Fruit fly (Drosophila melanogaster) whole organism, prepupa: ENCODE results near the gene fit.
A peak's percentile ranks its signal among the peaks of the same experiment; 100 is the strongest.

ENCODE experiments used
- Blimp-1 ChIP-seq: fragments of 200-800 bp; sonication (Bioruptor generic); optimal IDR thresholded peaks from 3 replicates; lab custom pipeline; 2017; ENCODE audit warnings: missing biosample characterization, missing genetic modification characterization, mild to moderate bottlenecking, moderate library complexity, missing genetic modification reagents
- CG10631 ChIP-seq: fragments of 200-800 bp; sonication (Bioruptor generic); optimal IDR thresholded peaks from 2 replicates; lab custom pipeline; 2016; ENCODE audit warnings: missing biosample characterization, missing genetic modification characterization
- CG10669 ChIP-seq: fragments of 200-800 bp; sonication (Bioruptor generic); optimal IDR thresholded peaks from 3 replicates; lab custom pipeline; 2018; ENCODE audit warnings: missing biosample characterization, mild to moderate bottlenecking, missing genetic modification characterization, moderate library complexity
- CG11294 ChIP-seq: fragments of 200-800 bp; sonication (Bioruptor generic); IDR thresholded peaks from 2 replicates; pipeline ENCODE4 v1.3.6; 2022; ENCODE audit warnings: missing biosample characterization, missing genetic modification characterization
- CG11902 ChIP-seq: fragments of 200-800 bp; sonication (Bioruptor generic); optimal IDR thresholded peaks from 3 replicates; lab custom pipeline; 2016; ENCODE audit warnings: missing biosample characterization, missing genetic modification characterization
- CG15336 ChIP-seq: fragments of 200-800 bp; sonication (Bioruptor generic); IDR thresholded peaks from 2 replicates; pipeline ENCODE4 v1.3.6; 2022; ENCODE audit warnings: missing biosample characterization, missing genetic modification characterization
- CG1621 ChIP-seq: fragments of 200-800 bp; sonication (Bioruptor generic); optimal IDR thresholded peaks from 3 replicates; lab custom pipeline; 2018; ENCODE audit warnings: missing biosample characterization, mild to moderate bottlenecking, missing genetic modification characterization
- CG16779 ChIP-seq: fragments of 200-800 bp; sonication (Bioruptor generic); optimal IDR thresholded peaks from 3 replicates; lab custom pipeline; 2017; ENCODE audit warnings: missing biosample characterization, mild to moderate bottlenecking, missing genetic modification characterization
- CG3032 ChIP-seq: fragments of 200-800 bp; optimal IDR thresholded peaks from 2 replicates; lab custom pipeline; 2019; ENCODE audit warnings: missing biosample characterization, mild to moderate bottlenecking, missing genetic modification characterization, moderate library complexity
- CG31627 ChIP-seq: fragments of 200-800 bp; sonication (Bioruptor generic); optimal IDR thresholded peaks from 3 replicates; lab custom pipeline; 2016; ENCODE audit warnings: missing biosample characterization, missing genetic modification characterization
- CG32006 ChIP-seq: fragments of 200-800 bp; sonication (Bioruptor generic); optimal IDR thresholded peaks from 3 replicates; lab custom pipeline; 2017; ENCODE audit warnings: missing biosample characterization, mild to moderate bottlenecking, missing genetic modification characterization
- CG4318 ChIP-seq: fragments of 200-800 bp; sonication (Bioruptor generic); optimal IDR thresholded peaks from 3 replicates; lab custom pipeline; 2017; ENCODE audit warnings: missing biosample characterization, mild to moderate bottlenecking, missing genetic modification characterization
- CG6163 ChIP-seq: fragments of 200-800 bp; sonication (Bioruptor generic); IDR thresholded peaks from 3 replicates; pipeline ENCODE4 v1.3.6; 2022; ENCODE audit warnings: missing biosample characterization, missing genetic modification characterization
- CG6276 ChIP-seq: fragments of 200-800 bp; sonication (Bioruptor generic); optimal IDR thresholded peaks from 2 replicates; lab custom pipeline; 2017; ENCODE audit warnings: missing biosample characterization, mild to moderate bottlenecking, missing genetic modification characterization
- CG6792 ChIP-seq: fragments of 200-800 bp; sonication (Bioruptor generic); optimal IDR thresholded peaks from 3 replicates; lab custom pipeline; 2016; ENCODE audit warnings: missing biosample characterization, missing genetic modification characterization
- CG6808 ChIP-seq: fragments of 200-800 bp; sonication (Bioruptor generic); optimal IDR thresholded peaks from 3 replicates; lab custom pipeline; 2017; ENCODE audit warnings: missing biosample characterization, missing genetic modification characterization, mild to moderate bottlenecking, moderate library complexity, missing genetic modification reagents
- CG6854 ChIP-seq: fragments of 200-800 bp; sonication (Bioruptor generic); optimal IDR thresholded peaks from 2 replicates; lab custom pipeline; 2017; ENCODE audit warnings: missing biosample characterization, mild to moderate bottlenecking, missing genetic modification characterization
- CG8119 ChIP-seq: fragments of 200-800 bp; sonication (Bioruptor generic); IDR thresholded peaks from 3 replicates; pipeline ENCODE4 v1.3.6; 2022; ENCODE audit warnings: missing biosample characterization, missing genetic modification characterization
- CG8319 ChIP-seq: fragments of 200-800 bp; sonication (Bioruptor generic); optimal IDR thresholded peaks from 3 replicates; lab custom pipeline; 2016; ENCODE audit warnings: missing biosample characterization, missing genetic modification characterization
- CG8632 ChIP-seq: fragments of 200-800 bp; sonication (Bioruptor generic); optimal IDR thresholded peaks from 3 replicates; lab custom pipeline; 2016; ENCODE audit warnings: missing biosample characterization, missing genetic modification characterization
- Eip75B ChIP-seq: fragments of 200-800 bp; sonication (Bioruptor generic); optimal IDR thresholded peaks from 3 replicates; lab custom pipeline; 2016; ENCODE audit warnings: missing biosample characterization, missing genetic modification characterization
- Eip78C ChIP-seq: fragments of 200-800 bp; sonication (Bioruptor generic); peaks from one replicate; lab custom pipeline; 2016; ENCODE audit warnings: missing biosample characterization, missing genetic modification characterization
- Eip93F ChIP-seq: fragments of 200-800 bp; sonication (Bioruptor generic); optimal IDR thresholded peaks from 2 replicates; lab custom pipeline; 2016; ENCODE audit warnings: missing biosample characterization, mild to moderate bottlenecking, missing genetic modification characterization
- Ets96B ChIP-seq: fragments of 200-800 bp; optimal IDR thresholded peaks from 2 replicates; lab custom pipeline; 2019; ENCODE audit warnings: missing biosample characterization, mild to moderate bottlenecking, missing genetic modification characterization, moderate library complexity
- Gug ChIP-seq: fragments of 200-800 bp; sonication (Bioruptor generic); IDR thresholded peaks from 2 replicates; pipeline ENCODE4 v1.3.6; 2022; ENCODE audit warnings: missing biosample characterization, missing genetic modification characterization
- Hr38 ChIP-seq: sonication (Bioruptor generic); optimal IDR thresholded peaks from 2 replicates; lab custom pipeline; 2016; ENCODE audit warnings: missing biosample characterization, missing genetic modification characterization
- Hr4 ChIP-seq: fragments of 200-800 bp; sonication (Bioruptor generic); optimal IDR thresholded peaks from 3 replicates; lab custom pipeline; 2016; ENCODE audit warnings: missing biosample characterization, missing genetic modification characterization
- Lpt ChIP-seq: fragments of 200-800 bp; sonication (Bioruptor generic); optimal IDR thresholded peaks from 3 replicates; lab custom pipeline; 2016; ENCODE audit warnings: missing biosample characterization, missing genetic modification characterization
- Met ChIP-seq: fragments of 200-800 bp; sonication (Bioruptor generic); optimal IDR thresholded peaks from 3 replicates; lab custom pipeline; 2016; ENCODE audit warnings: missing biosample characterization, missing genetic modification characterization
- OdsH ChIP-seq: fragments of 200-800 bp; sonication (Bioruptor generic); optimal IDR thresholded peaks from 3 replicates; lab custom pipeline; 2016; ENCODE audit warnings: missing biosample characterization, missing genetic modification characterization
- Smox ChIP-seq: fragments of 200-800 bp; sonication (Bioruptor generic); optimal IDR thresholded peaks from 3 replicates; lab custom pipeline; 2016; ENCODE audit warnings: missing biosample characterization, missing genetic modification characterization
- Sox102F ChIP-seq: fragments of 200-800 bp; sonication (Bioruptor generic); optimal IDR thresholded peaks from 2 replicates; lab custom pipeline; 2016; ENCODE audit warnings: missing biosample characterization, mild to moderate bottlenecking, missing genetic modification characterization
- Sox14 ChIP-seq: fragments of 200-800 bp; sonication (Bioruptor generic); optimal IDR thresholded peaks from 3 replicates; lab custom pipeline; 2016; ENCODE audit warnings: missing biosample characterization, missing genetic modification characterization
- achi ChIP-seq: fragments of 200-800 bp; sonication (Bioruptor generic); optimal IDR thresholded peaks from 3 replicates; lab custom pipeline; 2016; ENCODE audit warnings: missing biosample characterization, missing genetic modification characterization
- acj6 ChIP-seq: fragments of 200-800 bp; sonication (Bioruptor generic); optimal IDR thresholded peaks from 3 replicates; lab custom pipeline; 2016; ENCODE audit warnings: missing biosample characterization, missing genetic modification characterization
- cyc ChIP-seq: fragments of 200-800 bp; sonication (Bioruptor generic); optimal IDR thresholded peaks from 3 replicates; lab custom pipeline; 2016; ENCODE audit warnings: missing biosample characterization, missing genetic modification characterization
- dac ChIP-seq: fragments of 200-800 bp; sonication (Bioruptor generic); optimal IDR thresholded peaks from 2 replicates; lab custom pipeline; 2017; ENCODE audit warnings: missing biosample characterization, mild to moderate bottlenecking, missing genetic modification characterization
- dsx ChIP-seq: fragments of 200-800 bp; optimal IDR thresholded peaks from 3 replicates; lab custom pipeline; 2019; ENCODE audit warnings: missing biosample characterization, mild to moderate bottlenecking, missing genetic modification characterization, moderate library complexity; ENCODE audit not compliant: poor library complexity, severe bottlenecking
- esn ChIP-seq: fragments of 200-800 bp; sonication (Bioruptor generic); optimal IDR thresholded peaks from 2 replicates; lab custom pipeline; 2016; ENCODE audit warnings: missing biosample characterization, mild to moderate bottlenecking, missing genetic modification characterization, moderate library complexity
- fd59A ChIP-seq: fragments of 200-800 bp; sonication (Bioruptor generic); optimal IDR thresholded peaks from 2 replicates; lab custom pipeline; 2017; ENCODE audit warnings: missing biosample characterization, mild to moderate bottlenecking, missing genetic modification characterization, missing genetic modification reagents
- fd85E ChIP-seq: fragments of 200-800 bp; sonication (Bioruptor generic); optimal IDR thresholded peaks from 3 replicates; lab custom pipeline; 2016; ENCODE audit warnings: missing biosample characterization, missing genetic modification characterization
- fkh ChIP-seq: fragments of 200-800 bp; sonication (Bioruptor generic); optimal IDR thresholded peaks from 3 replicates; lab custom pipeline; 2017; ENCODE audit warnings: missing biosample characterization, mild to moderate bottlenecking, missing genetic modification characterization, moderate library complexity
- lz ChIP-seq: fragments of 200-800 bp; sonication (Bioruptor generic); optimal IDR thresholded peaks from 3 replicates; lab custom pipeline; 2016; ENCODE audit warnings: missing biosample characterization, missing genetic modification characterization
- net ChIP-seq: fragments of 200-800 bp; sonication (Bioruptor generic); optimal IDR thresholded peaks from 3 replicates; lab custom pipeline; 2016; ENCODE audit warnings: missing biosample characterization, missing genetic modification characterization
- pdm3 ChIP-seq: fragments of 200-800 bp; sonication (Bioruptor generic); optimal IDR thresholded peaks from 3 replicates; lab custom pipeline; 2016; ENCODE audit warnings: missing biosample characterization, missing genetic modification characterization
- topi ChIP-seq: fragments of 200-800 bp; sonication (Bioruptor generic); optimal IDR thresholded peaks from 3 replicates; lab custom pipeline; 2016; ENCODE audit warnings: missing biosample characterization, missing genetic modification characterization
- vri ChIP-seq: fragments of 200-800 bp; sonication (Bioruptor generic); optimal IDR thresholded peaks from 3 replicates; lab custom pipeline; 2016; ENCODE audit warnings: missing biosample characterization, mild to moderate bottlenecking, missing genetic modification characterization

fit gene

dm6 chr3R:21862137-21862850 is 22.0 kb downstream of the fit start (continued):
- TF ChIP-seq fd59A (GFP tag; lab: Kevin White, UChicago) (no peak), CG10631 (GFP tag; lab: Kevin White, UChicago) (peak; percentile 54), Lpt (GFP tag; lab: Kevin White, UChicago) (peak; percentile 88), esn (GFP tag; lab: Kevin White, UChicago) (peak; percentile 31), acj6 (GFP tag; lab: Kevin White, UChicago) (peak; percentile 43), CG1621 (tag; lab: Kevin White, UChicago) (no peak), Met (peak; percentile 29), net (GFP tag; lab: Kevin White, UChicago) (peak; percentile 80), Hr4 (GFP tag; lab: Kevin White, UChicago) (peak; percentile 96), lz (GFP tag; lab: Kevin White, UChicago) (peak; percentile 41), Sox102F (GFP tag; lab: Kevin White, UChicago) (peak; percentile 21), Eip75B (GFP tag; lab: Kevin White, UChicago) (peak; percentile 63), CG16779 (tag; lab: Kevin White, UChicago) (peak; percentile 61), Ets96B (tag; lab: Kevin White, UChicago) (no peak), CG6276 (GFP tag; lab: Kevin White, UChicago) (peak; percentile 93)
- TF ChIP-seq, all 60 proteins: peak for 37

dm6 chr3R:21859509-21859908 is 24.7 kb downstream of the fit start:
- peak; percentile 98 for TF ChIP-seq esn (GFP tag; lab: Kevin White, UChicago)
- TF ChIP-seq Eip93F (GFP tag; lab: Kevin White, UChicago): peak; percentile 93
- peak; percentile 98 for TF ChIP-seq Eip78C (GFP tag; lab: Kevin White, UChicago)
- TF ChIP-seq fkh (GFP tag; lab: Kevin White, UChicago): no peak
- TF ChIP-seq Hr38 (GFP tag; lab: Kevin White, UChicago): no peak
- peak; percentile 71 for TF ChIP-seq CG6808 (GFP tag; lab: Kevin White, UChicago)
- peak; percentile 91 for TF ChIP-seq vri (GFP tag; lab: Kevin White, UChicago)
- peak; percentile 94 for TF ChIP-seq CG6792
- peak; percentile 93 for TF ChIP-seq pdm3 (GFP tag; lab: Kevin White, UChicago)
- TF ChIP-seq dsx: peak; percentile 85
- peak; percentile 75 for TF ChIP-seq CG8319 (GFP tag; lab: Kevin White, UChicago)
- TF ChIP-seq CG11902 (GFP tag; lab: Kevin White, UChicago): peak; percentile 83
- TF ChIP-seq Ets96B (tag; lab: Kevin White, UChicago): peak; percentile 78
- TF ChIP-seq CG6276 (GFP tag; lab: Kevin White, UChicago): peak; percentile 78
- TF ChIP-seq Eip75B (GFP tag; lab: Kevin White, UChicago): peak; percentile 96
- TF ChIP-seq Blimp-1 (GFP tag; lab: Kevin White, UChicago): peak; percentile 80
- peak; percentile 53; the same call in 1 of the 2 replicates for TF ChIP-seq CG11294 (GFP tag; lab: Robert Waterston, UW)
- peak; percentile 69 for TF ChIP-seq Gug (GFP tag; lab: Robert Waterston, UW)
- peak; percentile 92 for TF ChIP-seq CG8632 (GFP tag; lab: Kevin White, UChicago)
- peak; percentile 96 for TF ChIP-seq Smox (GFP tag; lab: Kevin White, UChicago)
- peak; percentile 78 for TF ChIP-seq dac (GFP tag; lab: Kevin White, UChicago)
- peak; percentile 93 for TF ChIP-seq cyc
- peak; percentile 96 for TF ChIP-seq lz (GFP tag; lab: Kevin White, UChicago)
- peak; percentile 92 for TF ChIP-seq acj6 (GFP tag; lab: Kevin White, UChicago)
- TF ChIP-seq CG4318 (GFP tag; lab: Kevin White, UChicago): peak; percentile 86
- TF ChIP-seq Sox14 (GFP tag; lab: Kevin White, UChicago): peak; percentile 93
- peak; percentile 92 for TF ChIP-seq achi
- TF ChIP-seq Met: peak; percentile 97
- TF ChIP-seq CG32006 (GFP tag; lab: Kevin White, UChicago): peak; percentile 94
- TF ChIP-seq CG6854 (GFP tag; lab: Kevin White, UChicago): peak; percentile 87
- TF ChIP-seq net (GFP tag; lab: Kevin White, UChicago): peak; percentile 89
- TF ChIP-seq Lpt (GFP tag; lab: Kevin White, UChicago): peak; percentile 73
- peak; percentile 89 for TF ChIP-seq CG8119 (GFP tag; lab: Robert Waterston, UW)
- TF ChIP-seq CG31627 (GFP tag; lab: Kevin White, UChicago): peak; percentile 96
- TF ChIP-seq fd85E (GFP tag; lab: Kevin White, UChicago): peak; percentile 39
- TF ChIP-seq CG3032: peak; percentile 82
- TF ChIP-seq topi: peak; percentile 94
- TF ChIP-seq CG10669 (GFP tag; lab: Kevin White, UChicago): peak; percentile 75
- peak; percentile 90 for TF ChIP-seq CG15336
- peak; percentile 92 for TF ChIP-seq OdsH (GFP tag; lab: Kevin White, UChicago)
- TF ChIP-seq CG6163 (GFP tag; lab: Robert Waterston, UW): peak; percentile 84
